Fruit fly (Drosophila melanogaster): Measurements from ENCODE around the gene hiw.

hiw gene

DNA sequence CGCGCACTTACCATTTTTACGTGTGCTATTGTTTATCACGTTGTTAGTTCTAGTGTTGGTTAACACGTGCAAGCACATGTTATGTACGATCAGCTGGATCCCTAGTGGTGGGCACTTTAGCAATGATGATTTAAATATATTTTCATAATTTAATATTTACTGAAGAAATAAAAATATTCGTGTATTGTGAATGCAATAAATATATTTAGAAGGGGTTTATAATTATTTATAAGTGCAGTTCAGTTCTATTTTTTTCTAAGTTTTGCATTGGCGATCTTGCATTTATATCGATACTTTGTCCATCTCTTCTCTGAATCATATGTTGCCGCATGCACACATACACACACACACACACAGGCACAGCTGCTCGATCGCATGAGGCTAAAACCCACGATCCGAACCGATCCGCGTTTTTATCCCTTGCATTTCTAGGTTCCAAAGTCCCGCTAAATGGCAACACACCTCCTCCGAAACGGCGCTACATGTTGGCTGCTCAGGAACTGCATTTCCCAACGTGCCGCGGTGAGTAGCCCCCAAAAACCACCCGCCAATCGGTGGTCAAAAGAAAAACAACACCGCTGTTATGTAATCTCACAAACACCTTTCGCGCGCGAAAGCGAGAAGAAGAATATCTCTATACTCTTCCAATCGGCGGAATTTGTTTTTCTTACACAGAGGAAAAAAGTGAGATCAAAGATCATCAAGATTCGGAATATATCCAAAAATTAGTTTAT, 22.7 kb upstream of the hiw start, which contains the start of the genes CG15027 and Dbct (continued):
- TF ChIP-seq nerfin-1 (tag; optimal IDR thresholded peaks at IDR 0.05) (peak; percentile 40), CG10979 (tag; optimal IDR thresholded peaks at IDR 0.05) (peak; percentile 64), tin (GFP tag; optimal IDR thresholded peaks at IDR 0.05) (peak; percentile 57), jing (GFP tag; optimal IDR thresholded peaks at IDR 0.05) (no peak), CG10209 (GFP tag; optimal IDR thresholded peaks at IDR 0.05) (peak; percentile 50), Fer2 (tag; optimal IDR thresholded peaks at IDR 0.05) (peak; percentile 42), h (optimal IDR thresholded peaks at IDR 0.05) (no peak), ci (GFP tag; IDR thresholded peaks at IDR 0.05) (peak; percentile 71; the same call in 2 of the 3 replicates), oc (tag; optimal IDR thresholded peaks at IDR 0.05) (no peak), CG7357 (GFP tag; IDR thresholded peaks at IDR 0.05) (0 out of 3 replicates have a peak, but pooled peaks have one; percentile 35), CG2875 (GFP tag; optimal IDR thresholded peaks at IDR 0.05) (no peak), CG16779 (GFP tag; IDR thresholded peaks at IDR 0.05) (no peak), sim (GFP tag; IDR thresholded peaks at IDR 0.05) (no peak), Six4 (GFP tag; optimal IDR thresholded peaks at IDR 0.05) (peak; percentile 53), kah (GFP tag; optimal IDR thresholded peaks at IDR 0.05) (peak; percentile 30), CG12391 (tag; optimal IDR thresholded peaks at IDR 0.05) (peak; percentile 83), knrl (GFP tag; IDR thresholded peaks at IDR 0.05; ENCODE audit: partially characterized antibody) (peak; percentile 81), pros (GFP tag; optimal IDR thresholded peaks at IDR 0.05) (no peak), CG30403 (GFP tag; optimal IDR thresholded peaks at IDR 0.05) (peak; percentile 76), CG10565 (GFP tag; optimal IDR thresholded peaks at IDR 0.05) (no peak), CG4404 (GFP tag; IDR thresholded peaks at IDR 0.05) (peak; percentile 59), CG8281 (tag; optimal IDR thresholded peaks at IDR 0.05) (peak; percentile 30), seq (GFP tag; IDR thresholded peaks at IDR 0.05) (no peak), slbo (GFP tag; IDR thresholded peaks at IDR 0.05) (peak; percentile 72), Rfx (GFP tag; IDR thresholded peaks at IDR 0.05) (peak; percentile 72), CG1832 (GFP tag; optimal IDR thresholded peaks at IDR 0.05) (peak; percentile 69), C15 (GFP tag; IDR thresholded peaks at IDR 0.05) (no peak), dysf (GFP tag; IDR thresholded peaks at IDR 0.05) (peak; percentile 74), inv (GFP tag; IDR thresholded peaks at IDR 0.05; ENCODE audit: partially characterized antibody) (peak; percentile 62), ATbp (GFP tag; optimal IDR thresholded peaks at IDR 0.05) (peak; percentile 19), Dip3 (GFP tag; optimal IDR thresholded peaks at IDR 0.05) (peak; percentile 6), CG17829 (tag; optimal IDR thresholded peaks at IDR 0.05) (peak; percentile 76), CG15073 (GFP tag; optimal IDR thresholded peaks at IDR 0.05) (no peak), tio (GFP tag; optimal IDR thresholded peaks at IDR 0.05) (peak; percentile 24), CG10431 (GFP tag; optimal IDR thresholded peaks at IDR 0.05) (no peak), stc (GFP tag; IDR thresholded peaks at IDR 0.05) (peak; percentile 46), D19A (tag; optimal IDR thresholded peaks at IDR 0.05) (peak; percentile 50), CG12104 (GFP tag; optimal IDR thresholded peaks at IDR 0.05) (peak; percentile 39), gro (GFP tag; optimal IDR thresholded peaks at IDR 0.05) (no peak), zfh2 (GFP tag; optimal IDR thresholded peaks at IDR 0.05) (no peak), ewg (GFP tag; optimal IDR thresholded peaks at IDR 0.05) (peak; percentile 19), CG9876 (GFP tag; optimal IDR thresholded peaks at IDR 0.05) (no peak), Camta (GFP tag; optimal IDR thresholded peaks at IDR 0.05) (no peak), CG33557 (GFP tag; optimal IDR thresholded peaks at IDR 0.05) (peak; percentile 67), CG7271 (tag; optimal IDR thresholded peaks at IDR 0.05) (no peak), dm (GFP tag; optimal IDR thresholded peaks at IDR 0.05) (peak; percentile 55), CG11093 (GFP tag; IDR thresholded peaks at IDR 0.05) (0 out of 3 replicates have a peak, but pooled peaks have one; percentile 33), gce (GFP tag; IDR thresholded peaks at IDR 0.05) (no peak), CG11696 (GFP tag; IDR thresholded peaks at IDR 0.05) (0 out of 2 replicates have a peak, but pooled peaks have one; percentile 24), nerfin-2 (GFP tag; IDR thresholded peaks at IDR 0.05; ENCODE audit: partially characterized antibody) (no peak)
